Fruit fly (Drosophila melanogaster) whole organism, larva: ENCODE data around the gene kek1.

Source experiments
- noc ChIP-seq: fragments of 200-800 bp; sonication (Bioruptor generic); optimal IDR thresholded peaks from 3 replicates; lab custom pipeline; 2019; ENCODE audit warnings: missing biosample characterization, mild to moderate bottlenecking, missing genetic modification characterization, moderate library complexity

kek1 gene

dm6 chr2L:12822597-12822996 is at the start of gene kek1:
Gene kek1 (minus strand): TSS chr2L:12822787.
- no peak for TF ChIP-seq noc (tag; lab: Kevin White, UChicago)

dm6 chr2L:12867482-12867881 is 44.9 kb upstream of the kek1 start:
- no peak for TF ChIP-seq noc (tag; lab: Kevin White, UChicago)

- no peak for TF ChIP-seq noc (tag; lab: Kevin White, UChicago)
These were observed 31.9 kb upstream of the kek1 start for dm6 chr2L:12854523-12854922.

dm6 chr2L:12850091-12850490 is 27.5 kb upstream of the kek1 start:
- no peak for TF ChIP-seq noc (tag; lab: Kevin White, UChicago)

- TF ChIP-seq noc (tag; lab: Kevin White, UChicago): no peak
These were observed 20.9 kb upstream of the kek1 start for dm6 chr2L:12843448-12843847.

- no peak for TF ChIP-seq noc (tag; lab: Kevin White, UChicago)
These were observed 19.3 kb upstream of the kek1 start for dm6 chr2L:12841892-12842291.

- no peak for TF ChIP-seq noc (tag; lab: Kevin White, UChicago)
These were observed 18.6 kb upstream of the kek1 start for dm6 chr2L:12841159-12841558.

- TF ChIP-seq noc (tag; lab: Kevin White, UChicago): no peak
These were observed 17.8 kb upstream of the kek1 start for dm6 chr2L:12840413-12840812.

dm6 chr2L:12837366-12837765 is 14.8 kb upstream of the kek1 start:
- no peak for TF ChIP-seq noc (tag; lab: Kevin White, UChicago)

- TF ChIP-seq noc (tag; lab: Kevin White, UChicago): no peak
These were observed 13.5 kb upstream of the kek1 start for dm6 chr2L:12836117-12836516.

dm6 chr2L:12830726-12831125 is 8.1 kb upstream of the kek1 start:
- TF ChIP-seq noc (tag; lab: Kevin White, UChicago): no peak

dm6 chr2L:12829237-12829881 is 6.8 kb upstream of the kek1 start:
- no peak for TF ChIP-seq noc (tag; lab: Kevin White, UChicago)

- no peak for TF ChIP-seq noc (tag; lab: Kevin White, UChicago)
These were observed 2.8 kb upstream of the kek1 start for dm6 chr2L:12825353-12825752.

- TF ChIP-seq noc (tag; lab: Kevin White, UChicago): no peak
These were observed 1.6 kb upstream of the kek1 start for dm6 chr2L:12824213-12824612.

dm6 chr2L:12823624-12824023 is 1.0 kb upstream of the kek1 start:
- peak; percentile 27 for TF ChIP-seq noc (tag; lab: Kevin White, UChicago)

- TF ChIP-seq noc (tag; lab: Kevin White, UChicago): no peak
These were observed 2.5 kb downstream of the kek1 start for dm6 chr2L:12820045-12820444.

- TF ChIP-seq noc (tag; lab: Kevin White, UChicago): no peak
These were observed 19.1 kb downstream of the kek1 start for dm6 chr2L:12803461-12803860.

dm6 chr2L:12780624-12781023 is 42.0 kb downstream of the kek1 start:
- no peak for TF ChIP-seq noc (tag; lab: Kevin White, UChicago)
